Worm (Caenorhabditis elegans) whole organism, L4/young adult: ENCODE results near the gene K04G7.1.

Experiments
- W03F9.2 ChIP-seq: fragments of 150-350 bp; optimal IDR thresholded peaks from 2 replicates; lab custom pipeline; 2014; ENCODE audit warnings: missing biosample characterization, missing genetic modification characterization
- dao-5 ChIP-seq: sonication (generic microtip); optimal IDR thresholded peaks from 2 replicates; lab custom pipeline; 2016; ENCODE audit warnings: missing genotype, missing genetic modification characterization, moderate library complexity, missing compliant biosample characterization
- him-1 ChIP-seq: sonication (generic microtip); optimal IDR thresholded peaks from 2 replicates; lab custom pipeline; 2016; ENCODE audit warnings: missing genotype, missing genetic modification reagents, missing genetic modification characterization, missing compliant biosample characterization

Gene K04G7.1

ce11 chrIII:7144749-7145148 is 17.8 kb upstream of the K04G7.1 start, which contains the start of gene glr-2:
TSS of gene glr-2 (minus strand) at chrIII:7144959.
- no peak for TF ChIP-seq W03F9.2 (tag; lab: Kevin White, UChicago)
- no peak for TF ChIP-seq dao-5
- no peak for TF ChIP-seq him-1

- TF ChIP-seq him-1 (no peak), dao-5 (no peak), W03F9.2 (tag; lab: Kevin White, UChicago) (no peak)
Measured at ce11 chrIII:7146341-7146740, 16.2 kb upstream of the K04G7.1 start.

- TF ChIP-seq W03F9.2 (tag; lab: Kevin White, UChicago), result no peak
- no peak for TF ChIP-seq dao-5
- TF ChIP-seq him-1, result no peak
Measured at ce11 chrIII:7148191-7148590, 14.3 kb upstream of the K04G7.1 start.

- no peak for TF ChIP-seq him-1
Measured at ce11 chrIII:7150162-7150561, 12.3 kb upstream of the K04G7.1 start.

- TF ChIP-seq him-1, result no peak
- no peak for TF ChIP-seq W03F9.2 (tag; lab: Kevin White, UChicago)
- no peak for TF ChIP-seq dao-5
Measured at ce11 chrIII:7152569-7152968, 9.9 kb upstream of the K04G7.1 start.

ce11 chrIII:7153747-7154238 is 8.7 kb upstream of the K04G7.1 start, which contains the start of gene ogt-1:
TSS of gene ogt-1 (minus strand) at chrIII:7153797.
- TF ChIP-seq W03F9.2 (tag; lab: Kevin White, UChicago), result peak; percentile 74
- peak; percentile 26 for TF ChIP-seq him-1
- TF ChIP-seq dao-5, result no peak

ce11 chrIII:7154526-7154925 is 8.0 kb upstream of the K04G7.1 start:
- TF ChIP-seq him-1, result no peak
- TF ChIP-seq W03F9.2 (tag; lab: Kevin White, UChicago), result no peak
- no peak for TF ChIP-seq dao-5

- TF ChIP-seq him-1, result peak; percentile 88
- no peak for TF ChIP-seq dao-5
- TF ChIP-seq W03F9.2 (tag; lab: Kevin White, UChicago), result peak; percentile 51
Measured at ce11 chrIII:7155631-7156030, 6.9 kb upstream of the K04G7.1 start.

ce11 chrIII:7158709-7159108 is 3.8 kb upstream of the K04G7.1 start, which contains the start of gene nuo-4:
TSS of gene nuo-4 (minus strand) at chrIII:7158809.
- TF ChIP-seq W03F9.2 (tag; lab: Kevin White, UChicago) (no peak), him-1 (no peak), dao-5 (no peak)

ce11 chrIII:7159246-7159645 is 3.3 kb upstream of the K04G7.1 start:
- TF ChIP-seq him-1 (no peak), dao-5 (no peak), W03F9.2 (tag; lab: Kevin White, UChicago) (no peak)

ce11 chrIII:7161055-7161454 is 1.5 kb upstream of the K04G7.1 start, which contains the start of gene rnp-7:
TSS of gene rnp-7 (minus strand) at chrIII:7161155.
- no peak for TF ChIP-seq dao-5
- TF ChIP-seq him-1, result no peak
- no peak for TF ChIP-seq W03F9.2 (tag; lab: Kevin White, UChicago)

ce11 chrIII:7165276-7165675 is 2.8 kb downstream of the K04G7.1 start:
- TF ChIP-seq dao-5, result no peak
- TF ChIP-seq W03F9.2 (tag; lab: Kevin White, UChicago), result no peak
- no peak for TF ChIP-seq him-1

ce11 chrIII:7165816-7166229 is 3.3 kb downstream of the K04G7.1 start:
- no peak for TF ChIP-seq dao-5

- TF ChIP-seq W03F9.2 (tag; lab: Kevin White, UChicago), result no peak
- TF ChIP-seq him-1, result peak; percentile 59
Measured at ce11 chrIII:7166664-7167567, 4.4 kb downstream of the K04G7.1 start.

ce11 chrIII:7167568-7167937 is 5.0 kb downstream of the K04G7.1 start, which contains the start of gene acs-4:
TSS of gene acs-4 (plus strand) at chrIII:7167838.
- TF ChIP-seq him-1, result no peak
- no peak for TF ChIP-seq dao-5
